Fruit fly (Drosophila melanogaster) whole organism, adult: Measurements from ENCODE around the gene CG14932.

Experiments used
- CG11617 ChIP-seq: fragments of 200-800 bp; sonication (Bioruptor generic); optimal IDR thresholded peaks from 2 replicates; lab custom pipeline; 2017; ENCODE audit warnings: mild to moderate bottlenecking, missing biosample characterization, missing genetic modification reagents, missing genetic modification characterization
- CG12768 ChIP-seq: fragments of 200-800 bp; sonication (Bioruptor generic); optimal IDR thresholded peaks from 2 replicates; lab custom pipeline; 2017; ENCODE audit warnings: missing biosample characterization, missing genetic modification characterization, mild to moderate bottlenecking, moderate library complexity, missing genetic modification reagents
- CG14711 ChIP-seq: fragments of 200-800 bp; sonication (Bioruptor generic); optimal IDR thresholded peaks from 2 replicates; lab custom pipeline; 2018; ENCODE audit warnings: missing biosample characterization, mild to moderate bottlenecking, missing genetic modification characterization, moderate library complexity
- CG1620 ChIP-seq: fragments of 200-800 bp; sonication (Bioruptor generic); optimal IDR thresholded peaks from 2 replicates; lab custom pipeline; 2016; ENCODE audit warnings: missing biosample characterization, missing genetic modification characterization
- CG33017 ChIP-seq: fragments of 200-800 bp; sonication (Bioruptor generic); optimal IDR thresholded peaks from 2 replicates; lab custom pipeline; 2018; ENCODE audit warnings: missing biosample characterization, mild to moderate bottlenecking, missing genetic modification characterization, moderate library complexity
- CG5204 ChIP-seq: fragments of 200-800 bp; sonication (Bioruptor generic); optimal IDR thresholded peaks from 2 replicates; lab custom pipeline; 2016; ENCODE audit warnings: missing biosample characterization, missing genetic modification characterization
- CG7045 ChIP-seq: fragments of 200-800 bp; sonication (Bioruptor generic); optimal IDR thresholded peaks from 2 replicates; lab custom pipeline; 2017; ENCODE audit warnings: missing biosample characterization, mild to moderate bottlenecking, missing genetic modification characterization
- CG7101 ChIP-seq: fragments of 200-800 bp; sonication (Bioruptor generic); optimal IDR thresholded peaks from 2 replicates; lab custom pipeline; 2018; ENCODE audit warnings: missing biosample characterization, mild to moderate bottlenecking, missing genetic modification characterization, moderate library complexity
- Clk ChIP-seq: fragments of 200-800 bp; sonication (Bioruptor generic); optimal IDR thresholded peaks from 2 replicates; lab custom pipeline; 2017; ENCODE audit warnings: missing biosample characterization, missing genetic modification characterization
- Crg-1 ChIP-seq: fragments of 200-800 bp; sonication (Bioruptor generic); optimal IDR thresholded peaks from 2 replicates; lab custom pipeline; 2016; ENCODE audit warnings: missing biosample characterization, missing genetic modification characterization
- Hr96 ChIP-seq: fragments of 200-800 bp; sonication (Bioruptor generic); optimal IDR thresholded peaks from 2 replicates; lab custom pipeline; 2016; ENCODE audit warnings: missing biosample characterization, missing genetic modification characterization
- Mnt ChIP-seq: fragments of 200-800 bp; sonication (Bioruptor generic); optimal IDR thresholded peaks from 2 replicates; lab custom pipeline; 2016; ENCODE audit warnings: missing biosample characterization, mild to moderate bottlenecking, missing genetic modification characterization
- bab1 ChIP-seq: fragments of 200-800 bp; sonication (Bioruptor generic); optimal IDR thresholded peaks from 3 replicates; lab custom pipeline; 2019; ENCODE audit warnings: missing biosample characterization, mild to moderate bottlenecking, missing genetic modification characterization, moderate library complexity
- cic ChIP-seq: fragments of 200-800 bp; sonication (Bioruptor generic); optimal IDR thresholded peaks from 2 replicates; lab custom pipeline; 2017; ENCODE audit warnings: missing biosample characterization, mild to moderate bottlenecking, missing genetic modification characterization, moderate library complexity
- cnc ChIP-seq, 2 experiments: fragments of >200 bp; optimal IDR thresholded peaks; 2 replicates each; lab custom pipeline; 2017
- kay ChIP-seq: fragments of 200-800 bp; sonication (Bioruptor generic); peaks from one replicate; lab custom pipeline; 2016; ENCODE audit warnings: missing biosample characterization, missing genetic modification characterization, borderline replicate concordance
- ovo ChIP-seq: fragments of 200-800 bp; sonication (Bioruptor generic); optimal IDR thresholded peaks from 2 replicates; lab custom pipeline; 2016; ENCODE audit warnings: missing biosample characterization, missing genetic modification characterization
- pad ChIP-seq: fragments of 200-800 bp; sonication (Bioruptor generic); optimal IDR thresholded peaks from 3 replicates; lab custom pipeline; 2017; ENCODE audit warnings: missing biosample characterization, missing genetic modification characterization, mild to moderate bottlenecking, moderate library complexity, missing genetic modification reagents
- tj ChIP-seq: fragments of 200-800 bp; sonication (Bioruptor generic); optimal IDR thresholded peaks from 3 replicates; lab custom pipeline; 2017; ENCODE audit warnings: missing biosample characterization, mild to moderate bottlenecking, missing genetic modification characterization, moderate library complexity
- toe ChIP-seq: fragments of 200-800 bp; sonication (Bioruptor generic); optimal IDR thresholded peaks from 2 replicates; lab custom pipeline; 2016; ENCODE audit warnings: missing biosample characterization, missing genetic modification characterization

CG14932 gene

DNA sequence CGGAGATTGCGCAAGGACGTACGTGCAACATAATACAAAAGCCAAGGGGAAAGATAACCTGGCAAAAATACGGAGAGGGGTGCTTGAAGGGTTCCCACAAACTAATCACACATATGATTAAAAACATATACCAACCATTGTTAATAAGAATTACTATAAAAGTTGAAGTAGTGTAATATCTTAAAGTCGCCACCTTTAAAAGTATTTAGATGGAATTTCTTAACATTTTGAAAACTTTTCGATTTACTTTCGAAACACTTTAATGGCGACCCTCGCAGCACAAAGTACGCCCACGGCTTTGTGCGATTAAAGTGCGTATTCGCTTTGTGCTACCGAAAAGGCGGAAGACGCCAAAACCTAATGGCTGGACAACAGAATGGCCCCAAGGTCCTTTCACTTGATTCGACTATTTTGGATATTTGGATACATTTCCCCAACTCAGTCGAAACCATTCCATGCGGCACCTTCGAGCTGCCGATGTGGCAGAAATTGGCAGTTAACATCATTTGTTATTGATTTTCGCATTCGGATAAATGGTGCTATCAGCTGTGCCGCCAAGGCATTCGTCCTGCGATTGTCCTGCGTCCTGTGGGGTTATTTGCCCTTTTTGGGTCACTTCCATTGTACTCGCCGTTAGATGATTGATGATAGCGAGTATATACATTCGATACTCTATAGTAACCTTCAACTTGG, 33.9 kb downstream of the CG14932 start:
- TF ChIP-seq CG7045 (GFP tag; lab: Kevin White, UChicago) (no peak), bab1 (GFP tag; lab: Kevin White, UChicago) (no peak), CG14711 (tag; lab: Kevin White, UChicago) (no peak), CG5204 (GFP tag; lab: Kevin White, UChicago) (no peak), toe (no peak), CG7101 (tag; lab: Kevin White, UChicago) (no peak), Crg-1 (GFP tag; lab: Kevin White, UChicago) (no peak), kay (GFP tag; lab: Kevin White, UChicago) (no peak), CG12768 (GFP tag; lab: Kevin White, UChicago) (no peak), cnc (optimal IDR thresholded peaks at IDR 0.05; lab: Kevin White, UChicago) (no peak), ovo (GFP tag; lab: Kevin White, UChicago) (no peak), pad (GFP tag; lab: Kevin White, UChicago) (no peak), tj (GFP tag; lab: Kevin White, UChicago) (no peak), CG33017 (tag; lab: Kevin White, UChicago) (no peak)

DNA sequence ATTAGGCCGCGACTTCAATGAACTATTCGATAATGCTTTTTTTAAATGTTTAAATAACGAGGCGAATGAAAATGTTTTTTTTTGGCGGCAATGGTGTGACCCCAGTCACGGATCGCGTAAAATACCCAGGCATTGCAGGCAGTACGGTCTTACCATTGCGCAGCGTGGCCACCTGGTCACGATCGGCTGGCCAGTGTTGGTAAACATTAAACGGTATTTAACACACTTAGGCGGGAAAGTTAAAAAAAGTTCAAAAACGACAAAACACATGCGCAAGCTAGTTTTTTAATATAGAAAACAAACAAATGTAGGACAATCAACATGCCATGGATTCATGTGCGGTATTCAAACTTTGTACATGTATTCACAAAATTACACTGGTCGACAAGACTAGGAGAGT, 39.6 kb downstream of the CG14932 start, which contains the start of gene esc:
esc (minus strand) TSS at position 129 of the 400 bp plus-strand sequence.
- TF ChIP-seq Hr96 (GFP tag; lab: Kevin White, UChicago) (no peak), CG11617 (GFP tag; lab: Kevin White, UChicago) (no peak), kay (GFP tag; lab: Kevin White, UChicago) (no peak), CG1620 (peak; percentile 41), bab1 (GFP tag; lab: Kevin White, UChicago) (peak; percentile 50), Clk (GFP tag; lab: Kevin White, UChicago) (no peak), CG14711 (tag; lab: Kevin White, UChicago) (peak; percentile 13), CG7045 (GFP tag; lab: Kevin White, UChicago) (no peak), CG33017 (tag; lab: Kevin White, UChicago) (no peak), pad (GFP tag; lab: Kevin White, UChicago) (peak; percentile 35), cic (GFP tag; lab: Kevin White, UChicago) (no peak), CG7101 (tag; lab: Kevin White, UChicago) (peak; percentile 20), toe (no peak), Crg-1 (GFP tag; lab: Kevin White, UChicago) (peak; percentile 45), tj (GFP tag; lab: Kevin White, UChicago) (no peak), Mnt (GFP tag; lab: Kevin White, UChicago) (peak; percentile 4), CG12768 (GFP tag; lab: Kevin White, UChicago) (no peak), cnc (optimal IDR thresholded peaks at IDR 0.05; lab: Kevin White, UChicago) (no peak), CG5204 (GFP tag; lab: Kevin White, UChicago) (no peak), ovo (GFP tag; lab: Kevin White, UChicago) (peak; percentile 39)

DNA sequence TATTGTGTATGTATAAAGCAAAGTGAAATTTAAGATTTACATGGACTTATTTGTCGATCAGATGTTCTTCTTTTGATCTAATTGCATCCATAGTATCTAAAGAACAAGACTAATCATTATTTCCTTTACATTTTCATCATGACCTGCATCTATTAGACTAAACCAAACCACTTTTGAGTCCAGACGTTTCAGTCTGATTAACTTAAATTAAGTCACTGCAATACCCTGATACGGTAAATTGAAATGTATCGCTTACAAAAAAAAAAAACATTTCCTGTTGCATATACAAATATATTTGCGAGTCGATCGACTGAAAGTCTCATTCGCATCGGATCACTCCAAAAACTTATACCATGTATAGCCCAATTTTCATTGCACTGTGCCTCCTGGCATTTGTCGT, 44.1 kb downstream of the CG14932 start, which contains the start of gene CG45011:
CG45011 (plus strand) TSS at position 301 of the 400 bp plus-strand sequence.
- TF ChIP-seq kay (GFP tag; lab: Kevin White, UChicago): peak; percentile 18
- TF ChIP-seq bab1 (GFP tag; lab: Kevin White, UChicago): no peak

DNA sequence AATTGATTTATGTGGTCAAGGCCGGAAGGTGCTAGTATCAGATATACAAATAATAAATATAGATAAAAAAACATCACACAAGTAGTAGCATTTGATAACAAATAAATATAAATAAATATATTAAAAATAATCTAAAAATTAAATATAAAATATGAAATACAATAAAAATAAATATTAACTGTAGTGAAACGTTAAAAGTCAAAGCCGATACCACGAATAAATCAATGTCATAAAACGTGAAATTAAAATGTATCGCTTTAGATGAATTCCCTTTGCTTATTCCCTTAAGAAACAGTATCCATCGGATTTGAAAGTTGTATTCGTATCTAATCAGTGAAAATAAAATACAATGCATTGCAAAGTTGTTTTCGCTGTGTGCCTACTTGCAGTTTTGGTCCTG, 44.6 kb downstream of the CG14932 start, which contains the start of gene CG45012:
CG45012 (plus strand) TSS at position 301 of the 400 bp plus-strand sequence.
- TF ChIP-seq CG33017 (tag; lab: Kevin White, UChicago): no peak
- no peak for TF ChIP-seq cnc (optimal IDR thresholded peaks at IDR 0.05; lab: Kevin White, UChicago)
- no peak for TF ChIP-seq Clk (GFP tag; lab: Kevin White, UChicago)

DNA sequence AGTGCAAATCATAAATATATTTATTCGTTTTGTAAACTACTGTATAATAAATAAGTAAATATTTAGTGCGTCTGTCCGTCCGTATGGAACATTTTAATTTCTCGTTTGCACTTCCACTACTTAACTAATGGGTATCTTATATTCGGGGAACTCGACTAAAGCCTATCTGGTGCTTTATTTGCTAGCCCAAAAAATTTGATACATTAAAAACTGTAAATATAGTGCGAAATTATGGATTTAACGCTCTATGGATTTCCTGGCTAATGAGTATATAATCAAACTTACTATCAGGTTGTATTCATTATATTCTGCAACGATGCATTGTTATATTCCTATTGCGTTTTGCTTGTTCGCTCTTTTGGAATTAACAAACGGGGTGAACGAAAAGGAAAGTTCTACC, 47.2 kb downstream of the CG14932 start, which contains the start of gene Sfp33A4:
Sfp33A4 (plus strand) TSS at position 301 of the 400 bp plus-strand sequence.
- TF ChIP-seq kay (GFP tag; lab: Kevin White, UChicago) (no peak), CG11617 (GFP tag; lab: Kevin White, UChicago) (no peak), CG14711 (tag; lab: Kevin White, UChicago) (no peak), cic (GFP tag; lab: Kevin White, UChicago) (no peak), bab1 (GFP tag; lab: Kevin White, UChicago) (no peak), Mnt (GFP tag; lab: Kevin White, UChicago) (no peak), Clk (GFP tag; lab: Kevin White, UChicago) (no peak), tj (GFP tag; lab: Kevin White, UChicago) (no peak), CG7101 (tag; lab: Kevin White, UChicago) (no peak), Hr96 (GFP tag; lab: Kevin White, UChicago) (no peak), CG7045 (GFP tag; lab: Kevin White, UChicago) (no peak), cnc (optimal IDR thresholded peaks at IDR 0.05; lab: Kevin White, UChicago) (no peak), CG33017 (tag; lab: Kevin White, UChicago) (no peak), Crg-1 (GFP tag; lab: Kevin White, UChicago) (no peak), CG1620 (no peak), CG5204 (GFP tag; lab: Kevin White, UChicago) (no peak), toe (no peak), pad (GFP tag; lab: Kevin White, UChicago) (no peak), ovo (GFP tag; lab: Kevin White, UChicago) (no peak), CG12768 (GFP tag; lab: Kevin White, UChicago) (no peak)
